Worm (Caenorhabditis elegans): ENCODE measurements around the gene F54H12.5.

F54H12.5 gene

DNA sequence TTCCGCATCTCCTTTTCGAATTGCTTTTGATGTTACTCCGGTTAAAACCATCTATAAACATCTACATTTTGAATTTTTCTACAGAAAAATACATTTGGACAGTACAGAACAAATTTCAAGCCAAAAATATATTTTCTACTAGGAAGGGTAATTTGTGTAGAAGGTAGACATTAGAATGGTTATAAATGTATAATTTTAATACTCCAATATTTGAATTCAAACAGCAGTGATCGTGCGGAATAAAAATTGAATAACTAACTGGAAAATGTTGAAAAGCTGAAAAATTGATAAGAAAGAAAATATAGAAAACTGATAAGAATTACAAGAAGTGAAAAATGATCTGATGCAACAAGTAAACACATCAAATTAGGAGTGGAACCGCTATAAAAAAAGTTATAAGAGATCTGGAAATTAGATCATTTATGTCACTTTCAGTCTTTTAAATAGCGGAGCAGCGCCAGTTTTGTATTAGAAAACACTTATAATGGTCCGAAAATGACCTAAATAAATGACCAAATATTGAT is 24.9 kb downstream of the F54H12.5 start, which contains the start of gene gsto-1:
Gene gsto-1 (minus strand): TSS at position 51 of the 524 bp plus-strand sequence.
- TF ChIP-seq mdl-1 (tag; optimal IDR thresholded peaks at IDR 0.05) (no peak), mab-5 (tag; optimal IDR thresholded peaks at IDR 0.05) (no peak), nhr-237 (tag; optimal IDR thresholded peaks at IDR 0.05) (no peak), gmeb-1 (tag; optimal IDR thresholded peaks at IDR 0.05) (peak; percentile 6), nhr-23 (tag; optimal IDR thresholded peaks at IDR 0.05) (no peak), elt-3 (tag; optimal IDR thresholded peaks at IDR 0.05) (no peak), sma-9 (GFP tag; optimal IDR thresholded peaks at IDR 0.05) (no peak), sma-9 (tag; optimal IDR thresholded peaks at IDR 0.05) (no peak), nhr-12 (tag; optimal IDR thresholded peaks at IDR 0.05) (no peak), fos-1 (tag; optimal IDR thresholded peaks at IDR 0.05) (peak; percentile 26), crh-2 (tag; optimal IDR thresholded peaks at IDR 0.05) (peak; percentile 8), nhr-129 (tag; optimal IDR thresholded peaks at IDR 0.05) (peak; percentile 31), F13H6.1 (tag; optimal IDR thresholded peaks at IDR 0.05) (no peak), nhr-6 (tag; optimal IDR thresholded peaks at IDR 0.05) (no peak), lin-39 (tag; optimal IDR thresholded peaks at IDR 0.05) (no peak), aly-2 (tag; optimal IDR thresholded peaks at IDR 0.05) (no peak), unc-62 (GFP tag; optimal IDR thresholded peaks at IDR 0.05) (no peak), ztf-4 (tag; optimal IDR thresholded peaks at IDR 0.05) (no peak), peb-1 (tag; optimal IDR thresholded peaks at IDR 0.05) (no peak), nhr-11 (tag; optimal IDR thresholded peaks at IDR 0.05) (no peak), Y55F3AM.14 (GFP tag; optimal IDR thresholded peaks at IDR 0.05) (no peak), ceh-82 (tag; optimal IDR thresholded peaks at IDR 0.05) (no peak), R02D3.7 (tag; optimal IDR thresholded peaks at IDR 0.05) (no peak), nhr-25 (tag; optimal IDR thresholded peaks at IDR 0.05) (no peak), lsy-2 (tag; optimal IDR thresholded peaks at IDR 0.05) (no peak)

DNA sequence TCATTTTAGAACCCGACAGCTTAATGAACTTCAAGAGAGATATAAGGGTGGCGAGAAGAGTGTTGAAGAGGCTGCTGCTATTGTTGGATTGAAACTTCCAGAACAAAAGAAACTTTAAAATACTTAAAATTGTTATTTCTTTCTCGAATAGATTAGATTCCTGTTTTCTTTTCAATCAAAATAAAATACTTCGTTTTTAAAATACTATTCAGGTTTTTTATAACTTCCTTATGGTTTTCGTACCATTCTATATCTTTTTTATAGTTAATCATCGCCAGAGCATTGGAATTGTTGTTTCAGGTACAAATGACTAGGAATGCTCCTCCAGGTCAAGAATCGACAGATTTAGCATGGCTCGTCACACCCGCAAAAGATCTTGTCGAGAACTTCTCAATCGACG is 30.5 kb downstream of the F54H12.5 start, which contains the start of gene kle-2:
Gene kle-2 (plus strand): TSS at position 301 of the 400 bp plus-strand sequence.
- no peak for TF ChIP-seq lsy-2 (tag; optimal IDR thresholded peaks at IDR 0.05)
- TF ChIP-seq nhr-12 (tag; optimal IDR thresholded peaks at IDR 0.05) = no peak
- TF ChIP-seq egl-27 (tag; optimal IDR thresholded peaks at IDR 0.05) = no peak
- no peak for TF ChIP-seq lin-11 (tag; optimal IDR thresholded peaks at IDR 0.05)
- TF ChIP-seq lin-13 (GFP tag; optimal IDR thresholded peaks at IDR 0.05) = no peak
- no peak for TF ChIP-seq crh-2 (tag; optimal IDR thresholded peaks at IDR 0.05)
- no peak for TF ChIP-seq Y55F3AM.14 (GFP tag; optimal IDR thresholded peaks at IDR 0.05)

DNA sequence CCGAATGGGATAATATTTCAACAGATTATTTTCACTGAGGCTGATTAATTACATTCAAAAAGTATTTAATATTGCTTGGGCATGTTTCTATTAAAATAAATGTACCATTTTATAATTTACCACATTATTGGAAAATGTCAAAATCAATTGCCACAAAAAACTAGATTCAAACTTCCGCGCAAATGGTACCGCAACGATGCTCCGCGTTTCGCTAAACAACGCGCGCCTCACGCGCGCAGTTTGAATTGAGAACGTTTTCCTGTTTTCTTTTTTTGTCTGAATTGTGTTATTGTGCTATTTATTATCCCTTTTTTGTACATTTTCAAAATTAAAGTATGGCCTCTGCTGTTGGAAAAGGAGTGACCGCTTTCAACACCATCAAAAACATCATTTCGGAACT is 31.1 kb downstream of the F54H12.5 start, which contains the start of gene C29E4.12:
Gene C29E4.12 (plus strand): TSS at position 333 of the 400 bp plus-strand sequence.
- TF ChIP-seq nhr-129 (tag; optimal IDR thresholded peaks at IDR 0.05) = peak; percentile 64
- peak; percentile 46 for TF ChIP-seq F13H6.1 (tag; optimal IDR thresholded peaks at IDR 0.05)
- no peak for TF ChIP-seq nhr-12 (tag; optimal IDR thresholded peaks at IDR 0.05)
- TF ChIP-seq unc-55 (GFP tag; optimal IDR thresholded peaks at IDR 0.05) = peak; percentile 86
- TF ChIP-seq mab-5 (tag; optimal IDR thresholded peaks at IDR 0.05) = peak; percentile 56
- TF ChIP-seq ceh-16 (tag; optimal IDR thresholded peaks at IDR 0.05) = no peak
- TF ChIP-seq lin-39 (tag; optimal IDR thresholded peaks at IDR 0.05) = no peak
- TF ChIP-seq ztf-11 (tag; optimal IDR thresholded peaks at IDR 0.05) = no peak
- peak; percentile 60 for TF ChIP-seq nhr-25 (tag; optimal IDR thresholded peaks at IDR 0.05)
- peak; percentile 97 for TF ChIP-seq gmeb-1 (tag; optimal IDR thresholded peaks at IDR 0.05)
- no peak for TF ChIP-seq elt-3 (tag; optimal IDR thresholded peaks at IDR 0.05)
- peak; percentile 81 for TF ChIP-seq C34F6.9 (tag; optimal IDR thresholded peaks at IDR 0.05)
- peak; percentile 70 for TF ChIP-seq lin-11 (tag; optimal IDR thresholded peaks at IDR 0.05)
- no peak for TF ChIP-seq zag-1 (tag; optimal IDR thresholded peaks at IDR 0.05)
- TF ChIP-seq nhr-21 (tag; optimal IDR thresholded peaks at IDR 0.05) = peak; percentile 42
- peak; percentile 61 for TF ChIP-seq sma-3 (GFP tag; optimal IDR thresholded peaks at IDR 0.05)
- TF ChIP-seq sma-9 (GFP tag; optimal IDR thresholded peaks at IDR 0.05) = peak; percentile 58
- no peak for TF ChIP-seq sma-9 (tag; optimal IDR thresholded peaks at IDR 0.05)
- TF ChIP-seq lin-13 (GFP tag; optimal IDR thresholded peaks at IDR 0.05) = peak; percentile 68
- TF ChIP-seq crh-2 (tag; optimal IDR thresholded peaks at IDR 0.05) = peak; percentile 49
- TF ChIP-seq ama-1 (optimal IDR thresholded peaks at IDR 0.05) = peak; percentile 31
- TF ChIP-seq nhr-10 (tag; optimal IDR thresholded peaks at IDR 0.05) = no peak
- TF ChIP-seq snpc-4 (tag; optimal IDR thresholded peaks at IDR 0.05) = no peak
- TF ChIP-seq nhr-77 (tag; optimal IDR thresholded peaks at IDR 0.05) = peak; percentile 30
- no peak for TF ChIP-seq skn-1 (tag; optimal IDR thresholded peaks at IDR 0.05)
- no peak for TF ChIP-seq ceh-82 (tag; optimal IDR thresholded peaks at IDR 0.05)
- TF ChIP-seq lsy-2 (tag; optimal IDR thresholded peaks at IDR 0.05) = peak; percentile 51 to 88
- TF ChIP-seq nhr-23 (tag; optimal IDR thresholded peaks at IDR 0.05) = no peak
- no peak for TF ChIP-seq unc-39 (tag; optimal IDR thresholded peaks at IDR 0.05)
- peak; percentile 20 for TF ChIP-seq R02D3.7 (tag; optimal IDR thresholded peaks at IDR 0.05)

All from whole organism, L2 larva.